Worm (Caenorhabditis elegans) whole organism, L4 larva: ENCODE measurements around the gene F41C3.7.

Experiments used
- D1046.2 ChIP-seq: fragments of 200-800 bp; sonication (Bioruptor generic); IDR thresholded peaks from 2 replicates; pipeline ENCODE4 v1.3.6; 2022; ENCODE audit warnings: missing genetic modification characterization, missing compliant biosample characterization
- F37D6.2 ChIP-seq: sonication (generic microtip); optimal IDR thresholded peaks from 2 replicates; lab custom pipeline; 2016; ENCODE audit warnings: mild to moderate bottlenecking, missing genetic modification characterization, missing compliant biosample characterization
- T26A8.4 ChIP-seq: fragments of 200-800 bp; sonication (Bioruptor generic); IDR thresholded peaks from 2 replicates; pipeline ENCODE4 v1.3.6; 2022; ENCODE audit warnings: missing genetic modification characterization, missing compliant biosample characterization
- Y48G9A.11 ChIP-seq: fragments of 200-800 bp; sonication (Bioruptor generic); IDR thresholded peaks from 2 replicates; pipeline ENCODE4 v1.3.6; 2022; ENCODE audit warnings: missing genetic modification reagents, missing genetic modification characterization, missing compliant biosample characterization
- Y75B8A.6 ChIP-seq: fragments of 200-800 bp; sonication (Bioruptor generic); IDR thresholded peaks from 2 replicates; pipeline ENCODE4 v1.3.6; 2022; ENCODE audit warnings: missing genetic modification reagents, missing genetic modification characterization, missing compliant biosample characterization
- ZK337.2 ChIP-seq: fragments of 200-800 bp; sonication (Bioruptor generic); IDR thresholded peaks from 2 replicates; pipeline ENCODE4 v1.3.6; 2022; ENCODE audit warnings: missing genetic modification reagents, missing genetic modification characterization, missing compliant biosample characterization
- arid-1 ChIP-seq: fragments of 200-800 bp; sonication (Bioruptor generic); conservative IDR thresholded peaks from 2 replicates; pipeline ENCODE4 v1.3.6; 2022; ENCODE audit warnings: missing genetic modification reagents, missing genetic modification characterization, missing compliant biosample characterization
- ceh-20 ChIP-seq: fragments of 200-800 bp; sonication (Bioruptor generic); IDR thresholded peaks from 2 replicates; pipeline ENCODE4 v1.3.6; 2022; ENCODE audit warnings: missing genetic modification reagents, missing genetic modification characterization, missing compliant biosample characterization
- ceh-28 ChIP-seq: fragments of 150-350 bp; optimal IDR thresholded peaks from 2 replicates; lab custom pipeline; 2014; ENCODE audit warnings: missing biosample characterization, missing genetic modification reagents, missing genetic modification characterization
- ceh-44 ChIP-seq: fragments of 200-800 bp; sonication (Bioruptor generic); IDR thresholded peaks from 2 replicates; pipeline ENCODE4 v1.3.6; 2022; ENCODE audit warnings: missing genetic modification reagents, missing genetic modification characterization, missing compliant biosample characterization
- ctbp-1 ChIP-seq: fragments of 200-800 bp; sonication (Bioruptor generic); IDR thresholded peaks from 2 replicates; pipeline ENCODE4 v1.3.6; 2022; ENCODE audit warnings: missing genetic modification reagents, missing genetic modification characterization, missing compliant biosample characterization
- daf-16 ChIP-seq, 3 experiments: sonication (generic microtip); optimal IDR thresholded peaks; 2 replicates each; lab custom pipeline; 2016 to 2017; ENCODE audit warnings: missing genetic modification characterization in 3 of 3, missing genetic modification reagents in 3 of 3, mild to moderate bottlenecking in 2 of 3, missing compliant biosample characterization in 2 of 3, missing biosample characterization in 1 of 3, moderate library complexity in 1 of 3
- dmd-6 ChIP-seq: fragments of 200-800 bp; sonication (Bioruptor generic); IDR thresholded peaks from 2 replicates; pipeline ENCODE4 v1.3.6; 2022; ENCODE audit warnings: missing genetic modification reagents, missing genetic modification characterization, missing compliant biosample characterization
- dmd-8 ChIP-seq: fragments of 200-800 bp; sonication (Bioruptor generic); IDR thresholded peaks from 2 replicates; pipeline ENCODE4 v1.3.6; 2022; ENCODE audit warnings: missing genetic modification characterization, missing compliant biosample characterization
- dmd-9 ChIP-seq: fragments of 200-800 bp; sonication (Bioruptor generic); IDR thresholded peaks from 2 replicates; pipeline ENCODE4 v1.3.6; 2022; ENCODE audit warnings: missing genetic modification reagents, missing genetic modification characterization, missing compliant biosample characterization
- dpl-1 ChIP-seq: fragments of 150-350 bp; optimal IDR thresholded peaks from 2 replicates; lab custom pipeline; 2014; ENCODE audit warnings: missing biosample characterization, missing genetic modification reagents, missing genetic modification characterization
- dve-1 ChIP-seq: sonication (generic microtip); optimal IDR thresholded peaks from 2 replicates; lab custom pipeline; 2017; ENCODE audit warnings: antibody characterized with exemption, mild to moderate bottlenecking, missing genetic modification characterization, missing compliant biosample characterization; ENCODE audit not compliant: insufficient read depth
- egl-43 ChIP-seq: fragments of 200-800 bp; sonication (Bioruptor generic); IDR thresholded peaks from 2 replicates; pipeline ENCODE4 v1.3.6; 2022; ENCODE audit warnings: missing genetic modification reagents, missing genetic modification characterization, missing compliant biosample characterization
- hif-1 ChIP-seq, 2 experiments: sonication (generic microtip); optimal IDR thresholded peaks; 2 replicates each; lab custom pipeline; 2016 to 2017; ENCODE audit warnings: missing compliant biosample characterization in 2 of 2, missing genetic modification characterization in 2 of 2, missing genetic modification reagents in 2 of 2, missing genotype in 2 of 2, mild to moderate bottlenecking in 1 of 2
- hlh-11 ChIP-seq: fragments of 200-800 bp; sonication (Bioruptor generic); optimal IDR thresholded peaks from 2 replicates; lab custom pipeline; 2018; ENCODE audit warnings: mild to moderate bottlenecking, missing genetic modification characterization, missing compliant biosample characterization
- hlh-30 ChIP-seq: sonication (generic microtip); optimal IDR thresholded peaks from 2 replicates; lab custom pipeline; 2017; ENCODE audit warnings: antibody characterized with exemption, mild to moderate bottlenecking, missing genetic modification characterization, missing compliant biosample characterization; ENCODE audit not compliant: insufficient read depth
- hmg-1.1 ChIP-seq: fragments of 200-800 bp; sonication (Bioruptor generic); IDR thresholded peaks from 2 replicates; pipeline ENCODE4 v1.3.6; 2022; ENCODE audit warnings: missing genetic modification reagents, missing genetic modification characterization, missing compliant biosample characterization
- lim-7 ChIP-seq: fragments of 200-800 bp; sonication (Bioruptor generic); IDR thresholded peaks from 2 replicates; pipeline ENCODE4 v1.3.6; 2022; ENCODE audit warnings: missing genetic modification characterization, missing compliant biosample characterization
- lin-13 ChIP-seq: fragments of 150-350 bp; optimal IDR thresholded peaks from 2 replicates; lab custom pipeline; 2014; ENCODE audit warnings: missing biosample characterization, missing genetic modification reagents, missing genetic modification characterization
- lin-15B ChIP-seq: fragments of 150-350 bp; sonication (generic microtip); optimal IDR thresholded peaks from 3 replicates; lab custom pipeline; 2014; ENCODE audit warnings: missing biosample characterization, missing genetic modification characterization
- lin-29 ChIP-seq: fragments of 200-800 bp; sonication (Bioruptor generic); IDR thresholded peaks from 2 replicates; pipeline ENCODE4 v1.3.6; 2022; ENCODE audit warnings: missing genetic modification reagents, missing genetic modification characterization, missing compliant biosample characterization
- lin-38 ChIP-seq: fragments of 200-800 bp; sonication (Bioruptor generic); IDR thresholded peaks from 2 replicates; pipeline ENCODE4 v1.3.6; 2022; ENCODE audit warnings: missing genetic modification reagents, missing genetic modification characterization, missing compliant biosample characterization
- lsy-2 ChIP-seq, 2 experiments: fragments of 150-350 bp in 1 of 2; sonication (generic microtip) in 1 of 2; optimal IDR thresholded peaks; 2 replicates each; lab custom pipeline; 2014 to 2017; ENCODE audit warnings: missing biosample characterization in 2 of 2, missing genetic modification characterization in 2 of 2
- madf-5 ChIP-seq, 2 experiments: fragments of 200-800 bp; sonication (Bioruptor generic); IDR thresholded peaks; 2 replicates each; pipeline ENCODE4 v1.3.6; 2022; ENCODE audit warnings: missing compliant biosample characterization in 2 of 2, missing genetic modification characterization in 2 of 2
- madf-9 ChIP-seq: fragments of 200-800 bp; sonication (Bioruptor generic); conservative IDR thresholded peaks from 2 replicates; pipeline ENCODE4 v1.3.6; 2022; ENCODE audit warnings: missing genetic modification reagents, missing genetic modification characterization, missing compliant biosample characterization
- mdl-1 ChIP-seq, 2 experiments: fragments of 150-350 bp in 1 of 2; sonication (generic microtip) in 1 of 2; optimal IDR thresholded peaks; 2 replicates each; lab custom pipeline; 2014 to 2017; ENCODE audit warnings: missing biosample characterization in 2 of 2, missing genetic modification characterization in 2 of 2
- mdt-29 ChIP-seq: fragments of 200-800 bp; sonication (Bioruptor generic); IDR thresholded peaks from 2 replicates; pipeline ENCODE4 v1.3.6; 2022; ENCODE audit warnings: missing genetic modification reagents, missing genetic modification characterization, missing compliant biosample characterization
- mxl-2 ChIP-seq: fragments of 200-800 bp; sonication (Bioruptor generic); conservative IDR thresholded peaks from 2 replicates; pipeline ENCODE4 v1.3.6; 2022; ENCODE audit warnings: missing genetic modification reagents, missing genetic modification characterization, missing compliant biosample characterization
- nhr-11 ChIP-seq: fragments of 150-350 bp; optimal IDR thresholded peaks from 2 replicates; lab custom pipeline; 2014; ENCODE audit warnings: missing biosample characterization, missing genetic modification characterization
- nhr-28 ChIP-seq: fragments of 150-350 bp; optimal IDR thresholded peaks from 2 replicates; lab custom pipeline; 2014; ENCODE audit warnings: missing biosample characterization, missing genetic modification characterization
- nhr-42 ChIP-seq: fragments of 200-800 bp; sonication (Bioruptor generic); IDR thresholded peaks from 2 replicates; pipeline ENCODE4 v1.3.6; 2022; ENCODE audit warnings: missing genetic modification characterization, missing compliant biosample characterization
- nhr-48 ChIP-seq: sonication (generic microtip); optimal IDR thresholded peaks from 2 replicates; lab custom pipeline; 2016; ENCODE audit warnings: mild to moderate bottlenecking, missing genetic modification characterization, missing compliant biosample characterization
- nhr-6 ChIP-seq: fragments of 150-350 bp; optimal IDR thresholded peaks from 2 replicates; lab custom pipeline; 2014; ENCODE audit warnings: missing biosample characterization, missing genetic modification characterization
- nhr-77 ChIP-seq: fragments of 150-350 bp; optimal IDR thresholded peaks from 2 replicates; lab custom pipeline; 2014; ENCODE audit warnings: missing biosample characterization, missing genetic modification characterization
- php-3 ChIP-seq: fragments of 200-800 bp; sonication (Bioruptor generic); IDR thresholded peaks from 2 replicates; pipeline ENCODE4 v1.3.6; 2022; ENCODE audit warnings: missing genetic modification reagents, missing genetic modification characterization, missing compliant biosample characterization
- rbr-2 ChIP-seq: sonication (generic microtip); optimal IDR thresholded peaks from 2 replicates; lab custom pipeline; 2016; ENCODE audit warnings: missing genotype, missing genetic modification characterization, missing compliant biosample characterization
- saeg-2 ChIP-seq: fragments of 200-800 bp; sonication (Bioruptor generic); IDR thresholded peaks from 2 replicates; pipeline ENCODE4 v1.3.6; 2022; ENCODE audit warnings: missing genetic modification reagents, missing genetic modification characterization, missing compliant biosample characterization
- set-16 ChIP-seq: fragments of 200-800 bp; sonication (Bioruptor generic); IDR thresholded peaks from 2 replicates; pipeline ENCODE4 v1.3.6; 2022; ENCODE audit warnings: missing genetic modification reagents, missing genetic modification characterization, missing compliant biosample characterization
- snpc-1.2 ChIP-seq: fragments of 200-800 bp; sonication (Bioruptor generic); IDR thresholded peaks from 2 replicates; pipeline ENCODE4 v1.3.6; 2022; ENCODE audit warnings: missing genetic modification reagents, missing genetic modification characterization, missing compliant biosample characterization
- spr-1 ChIP-seq: sonication (generic microtip); optimal IDR thresholded peaks from 2 replicates; lab custom pipeline; 2016; ENCODE audit warnings: mild to moderate bottlenecking, missing genetic modification characterization, missing compliant biosample characterization
- unc-130 ChIP-seq: sonication (generic microtip); optimal IDR thresholded peaks from 2 replicates; lab custom pipeline; 2016; ENCODE audit warnings: missing genetic modification reagents, missing genetic modification characterization, missing compliant biosample characterization
- vab-7 ChIP-seq: fragments of 200-800 bp; sonication (Bioruptor generic); IDR thresholded peaks from 2 replicates; pipeline ENCODE4 v1.3.6; 2022; ENCODE audit warnings: missing genetic modification reagents, missing genetic modification characterization, missing compliant biosample characterization
- zfp-3 ChIP-seq: fragments of 200-800 bp; sonication (Bioruptor generic); conservative IDR thresholded peaks from 2 replicates; pipeline ENCODE4 v1.3.6; 2022; ENCODE audit warnings: missing genetic modification reagents, missing genetic modification characterization, missing compliant biosample characterization

F41C3.7 gene

ce11 chrII:4701482-4702119 lies 28.2 kb upstream of the F41C3.7 start, which contains the start of gene unc-85:
Gene unc-85, plus strand, starts transcription at chrII:4702069.
- TF ChIP-seq mdt-29 (peak; percentile 57; the same call in 1 of the 2 replicates), ctbp-1 (GFP tag; lab: Robert Waterston, UW) (peak; percentile 87), vab-7 (GFP tag; lab: Robert Waterston, UW) (peak; percentile 94), dve-1 (tag; lab: Kevin White, UChicago) (peak; percentile 56), hlh-11 (tag; lab: Kevin White, UChicago) (peak; percentile 72), T26A8.4 (peak; percentile 92), arid-1 (peak; percentile 87), ceh-44 (GFP tag; lab: Robert Waterston, UW) (peak; percentile 90), lsy-2 (tag; optimal IDR thresholded peaks at IDR 0.05; lab: Kevin White, UChicago) (peak; percentile 71 to 83), rbr-2 (peak; percentile 78), lin-15B (peak; percentile 67), dmd-8 (GFP tag; lab: Robert Waterston, UW) (0 out of 2 replicates have a peak, but pooled peaks have one; percentile 44), zfp-3 (GFP tag; lab: Robert Waterston, UW) (peak; percentile 85), nhr-48 (tag; lab: Kevin White, UChicago) (peak; percentile 22), hmg-1.1 (GFP tag; lab: Robert Waterston, UW) (peak; percentile 93), snpc-1.2 (GFP tag; lab: Robert Waterston, UW) (peak; percentile 89), egl-43 (peak; percentile 82), lin-13 (GFP tag; lab: Kevin White, UChicago) (peak; percentile 24), ceh-28 (tag; lab: Kevin White, UChicago) (peak; percentile 2), set-16 (GFP tag; lab: Robert Waterston, UW) (peak; percentile 79), nhr-28 (tag; lab: Kevin White, UChicago) (peak; percentile 15), madf-5 (GFP tag; IDR thresholded peaks at IDR 0.05; lab: Robert Waterston, UW) (peak; percentile 53 to 61; a peak in 1 of 4 replicates), D1046.2 (peak; percentile 96), unc-130 (GFP tag; lab: Kevin White, UChicago) (peak; percentile 80), lin-38 (GFP tag; lab: Robert Waterston, UW) (peak; percentile 99), ZK337.2 (GFP tag; lab: Robert Waterston, UW) (peak; percentile 55; the same call in 1 of the 2 replicates), ceh-20 (GFP tag; lab: Robert Waterston, UW) (peak; percentile 90), lim-7 (GFP tag; lab: Robert Waterston, UW) (peak; percentile 62; the same call in 1 of the 2 replicates), F37D6.2 (tag; lab: Kevin White, UChicago) (peak; percentile 49), hlh-30 (tag; lab: Kevin White, UChicago) (peak; percentile 44), nhr-6 (peak; percentile 33), mdl-1 (tag; optimal IDR thresholded peaks at IDR 0.05; lab: Kevin White, UChicago) (peak in 1 of 2 experiments; percentile 16), daf-16 (GFP tag; optimal IDR thresholded peaks at IDR 0.05; lab: Kevin White, UChicago) (peak in 1 of 2 experiments; percentile 41), daf-16 (tag; optimal IDR thresholded peaks at IDR 0.05; lab: Kevin White, UChicago) (peak; percentile 32), saeg-2 (GFP tag; lab: Robert Waterston, UW) (peak; percentile 74; the same call in 1 of the 2 replicates), php-3 (peak; percentile 23; the same call in 1 of the 2 replicates), lin-29 (GFP tag; lab: Robert Waterston, UW) (peak; percentile 65; the same call in 1 of the 2 replicates), dmd-6 (GFP tag; lab: Robert Waterston, UW) (peak; percentile 83), Y75B8A.6 (GFP tag; lab: Robert Waterston, UW) (peak; percentile 89), spr-1 (tag; lab: Kevin White, UChicago) (peak; percentile 70), Y48G9A.11 (GFP tag; lab: Robert Waterston, UW) (peak; percentile 92), madf-9 (GFP tag; lab: Robert Waterston, UW) (peak; percentile 79), nhr-77 (peak; percentile 23), mxl-2 (GFP tag; lab: Robert Waterston, UW) (peak; percentile 83), nhr-42 (GFP tag; lab: Robert Waterston, UW) (peak; percentile 88), dpl-1 (GFP tag; lab: Kevin White, UChicago) (peak; percentile 59), hif-1 (tag; optimal IDR thresholded peaks at IDR 0.05; lab: Kevin White, UChicago) (peak in 1 of 2 experiments; percentile 61), nhr-11 (tag; lab: Kevin White, UChicago) (peak; percentile 43), dmd-9 (GFP tag; lab: Robert Waterston, UW) (peak; percentile 78)
